Worm (Caenorhabditis elegans) whole organism, late embryonic: ENCODE results near the gene nhr-237.

Source experiments
- C08G9.2 ChIP-seq: sonication (generic microtip); optimal IDR thresholded peaks from 2 replicates; lab custom pipeline; 2016; ENCODE audit warnings: mild to moderate bottlenecking, missing genetic modification characterization, moderate library complexity, missing compliant biosample characterization
- C38D4.7 ChIP-seq: fragments of 200-800 bp; sonication (Bioruptor generic); optimal IDR thresholded peaks from 2 replicates; lab custom pipeline; 2018; ENCODE audit warnings: mild to moderate bottlenecking, missing genetic modification characterization, moderate library complexity, missing compliant biosample characterization
- K02D7.2 ChIP-seq: sonication (generic microtip); optimal IDR thresholded peaks from 2 replicates; lab custom pipeline; 2017; ENCODE audit warnings: mild to moderate bottlenecking, missing genetic modification characterization, missing compliant biosample characterization
- T23F11.4 ChIP-seq: fragments of 200-800 bp; sonication (Bioruptor generic); optimal IDR thresholded peaks from 2 replicates; lab custom pipeline; 2018; ENCODE audit warnings: mild to moderate bottlenecking, missing genetic modification characterization, missing compliant biosample characterization
- Y22D7AL.16 ChIP-seq: sonication (generic microtip); optimal IDR thresholded peaks from 2 replicates; lab custom pipeline; 2016; ENCODE audit warnings: missing genetic modification characterization, missing compliant biosample characterization
- ceh-14 ChIP-seq: sonication (generic microtip); optimal IDR thresholded peaks from 2 replicates; lab custom pipeline; 2016; ENCODE audit warnings: missing genotype, missing genetic modification characterization, missing compliant biosample characterization
- ceh-18 ChIP-seq: sonication (generic microtip); optimal IDR thresholded peaks from 2 replicates; lab custom pipeline; 2016; ENCODE audit warnings: missing genetic modification characterization, missing compliant biosample characterization
- ceh-19 ChIP-seq: fragments of 200-800 bp; sonication (Bioruptor generic); optimal IDR thresholded peaks from 2 replicates; lab custom pipeline; 2018; ENCODE audit warnings: mild to moderate bottlenecking, missing genetic modification characterization, missing compliant biosample characterization
- ceh-2 ChIP-seq: sonication (generic microtip); optimal IDR thresholded peaks from 2 replicates; lab custom pipeline; 2016; ENCODE audit warnings: missing genotype, missing genetic modification characterization, missing compliant biosample characterization
- ceh-24 ChIP-seq: sonication (generic microtip); optimal IDR thresholded peaks from 2 replicates; lab custom pipeline; 2016; ENCODE audit warnings: mild to moderate bottlenecking, missing genetic modification characterization, missing compliant biosample characterization
- ceh-31 ChIP-seq: sonication (generic microtip); optimal IDR thresholded peaks from 2 replicates; lab custom pipeline; 2016; ENCODE audit warnings: missing genetic modification characterization, missing compliant biosample characterization
- ceh-45 ChIP-seq: fragments of 200-800 bp; sonication (Bioruptor generic); IDR thresholded peaks from 2 replicates; pipeline ENCODE4 v1.3.6; 2022; ENCODE audit warnings: missing genetic modification reagents, missing genetic modification characterization, missing compliant biosample characterization
- ceh-48 ChIP-seq: sonication (generic microtip); optimal IDR thresholded peaks from 2 replicates; lab custom pipeline; 2016; ENCODE audit warnings: missing genetic modification characterization, inconsistent platforms, missing compliant biosample characterization
- ceh-6 ChIP-seq: fragments of 200-800 bp; sonication (Bioruptor generic); optimal IDR thresholded peaks from 2 replicates; lab custom pipeline; 2018; ENCODE audit warnings: mild to moderate bottlenecking, missing genetic modification characterization, missing compliant biosample characterization
- che-1 ChIP-seq: sonication (generic microtip); optimal IDR thresholded peaks from 2 replicates; lab custom pipeline; 2016; ENCODE audit warnings: mild to moderate bottlenecking, missing genetic modification characterization, missing compliant biosample characterization
- dmd-4 ChIP-seq: sonication (generic microtip); optimal IDR thresholded peaks from 2 replicates; lab custom pipeline; 2016; ENCODE audit warnings: borderline replicate concordance, missing genetic modification characterization, missing compliant biosample characterization
- elt-4 ChIP-seq: sonication (generic microtip); optimal IDR thresholded peaks from 2 replicates; lab custom pipeline; 2016; ENCODE audit warnings: missing genetic modification characterization, missing compliant biosample characterization
- ets-4 ChIP-seq: sonication (generic microtip); optimal IDR thresholded peaks from 2 replicates; lab custom pipeline; 2016; ENCODE audit warnings: missing genetic modification characterization, missing compliant biosample characterization
- eyg-1 ChIP-seq: sonication (generic microtip); optimal IDR thresholded peaks from 2 replicates; lab custom pipeline; 2016; ENCODE audit warnings: missing genotype, missing genetic modification characterization, missing compliant biosample characterization
- fax-1 ChIP-seq: sonication (generic microtip); optimal IDR thresholded peaks from 2 replicates; lab custom pipeline; 2016; ENCODE audit warnings: missing genotype, missing genetic modification characterization, missing compliant biosample characterization
- fkh-6 ChIP-seq: sonication (generic microtip); optimal IDR thresholded peaks from 2 replicates; lab custom pipeline; 2016; ENCODE audit warnings: missing genetic modification characterization, missing compliant biosample characterization
- gmeb-2 ChIP-seq: sonication (generic microtip); optimal IDR thresholded peaks from 2 replicates; lab custom pipeline; 2016; ENCODE audit warnings: missing genetic modification characterization, inconsistent platforms, missing compliant biosample characterization
- hlh-13 ChIP-seq: fragments of 200-800 bp; sonication (Bioruptor generic); optimal IDR thresholded peaks from 2 replicates; lab custom pipeline; 2018; ENCODE audit warnings: mild to moderate bottlenecking, missing genetic modification characterization, missing compliant biosample characterization
- hlh-15 ChIP-seq: sonication (generic microtip); optimal IDR thresholded peaks from 2 replicates; lab custom pipeline; 2016; ENCODE audit warnings: missing genetic modification characterization, missing compliant biosample characterization
- hlh-30 ChIP-seq: sonication (generic microtip); optimal IDR thresholded peaks from 2 replicates; lab custom pipeline; 2017; ENCODE audit warnings: antibody characterized with exemption, missing genetic modification characterization, missing compliant biosample characterization; ENCODE audit not compliant: insufficient read depth
- hlh-6 ChIP-seq: sonication (generic microtip); optimal IDR thresholded peaks from 2 replicates; lab custom pipeline; 2016; ENCODE audit warnings: missing genotype, missing genetic modification characterization, missing compliant biosample characterization
- lim-6 ChIP-seq: sonication (generic microtip); optimal IDR thresholded peaks from 2 replicates; lab custom pipeline; 2016; ENCODE audit warnings: missing genetic modification characterization, missing compliant biosample characterization
- madf-2 ChIP-seq: sonication (generic microtip); optimal IDR thresholded peaks from 2 replicates; lab custom pipeline; 2017; ENCODE audit warnings: missing genetic modification characterization, missing compliant biosample characterization
- nhr-11 ChIP-seq: fragments of 150-350 bp; optimal IDR thresholded peaks from 2 replicates; lab custom pipeline; 2014; ENCODE audit warnings: missing biosample characterization, missing genetic modification characterization
- npax-4 ChIP-seq: sonication (generic microtip); optimal IDR thresholded peaks from 2 replicates; lab custom pipeline; 2016; ENCODE audit warnings: missing genetic modification characterization, missing compliant biosample characterization
- pha-2 ChIP-seq: sonication (generic microtip); optimal IDR thresholded peaks from 2 replicates; lab custom pipeline; 2017; ENCODE audit warnings: mild to moderate bottlenecking, missing genetic modification characterization, missing compliant biosample characterization
- pha-4 ChIP-seq: fragments of 150-350 bp; optimal IDR thresholded peaks from 2 replicates; lab custom pipeline; 2018; ENCODE audit warnings: missing biosample characterization, missing genetic modification reagents, missing genetic modification characterization
- pqm-1 ChIP-seq: sonication (generic microtip); optimal IDR thresholded peaks from 2 replicates; lab custom pipeline; 2016; ENCODE audit warnings: missing genetic modification characterization, missing compliant biosample characterization
- pros-1 ChIP-seq: fragments of 150-350 bp; optimal IDR thresholded peaks from 2 replicates; lab custom pipeline; 2014; ENCODE audit warnings: missing biosample characterization, missing genetic modification reagents, missing genetic modification characterization
- sdc-2 ChIP-seq: sonication (generic microtip); optimal IDR thresholded peaks from 2 replicates; lab custom pipeline; 2016; ENCODE audit warnings: missing genotype, missing genetic modification characterization, missing compliant biosample characterization
- tbx-7 ChIP-seq: sonication (generic microtip); optimal IDR thresholded peaks from 2 replicates; lab custom pipeline; 2016; ENCODE audit warnings: missing genotype, missing genetic modification characterization, missing compliant biosample characterization
- ttx-3 ChIP-seq: sonication (generic microtip); optimal IDR thresholded peaks from 2 replicates; lab custom pipeline; 2016; ENCODE audit warnings: missing genetic modification reagents, missing genetic modification characterization, missing compliant biosample characterization
- unc-55 ChIP-seq: sonication (generic microtip); optimal IDR thresholded peaks from 2 replicates; lab custom pipeline; 2017; ENCODE audit warnings: missing biosample characterization, missing genetic modification reagents, missing genetic modification characterization
- unc-86 ChIP-seq: sonication (generic microtip); optimal IDR thresholded peaks from 2 replicates; lab custom pipeline; 2016; ENCODE audit warnings: missing genetic modification characterization, missing compliant biosample characterization
- ztf-16 ChIP-seq: sonication (generic microtip); optimal IDR thresholded peaks from 2 replicates; lab custom pipeline; 2017; ENCODE audit warnings: missing genetic modification characterization, missing compliant biosample characterization

Gene nhr-237

DNA sequence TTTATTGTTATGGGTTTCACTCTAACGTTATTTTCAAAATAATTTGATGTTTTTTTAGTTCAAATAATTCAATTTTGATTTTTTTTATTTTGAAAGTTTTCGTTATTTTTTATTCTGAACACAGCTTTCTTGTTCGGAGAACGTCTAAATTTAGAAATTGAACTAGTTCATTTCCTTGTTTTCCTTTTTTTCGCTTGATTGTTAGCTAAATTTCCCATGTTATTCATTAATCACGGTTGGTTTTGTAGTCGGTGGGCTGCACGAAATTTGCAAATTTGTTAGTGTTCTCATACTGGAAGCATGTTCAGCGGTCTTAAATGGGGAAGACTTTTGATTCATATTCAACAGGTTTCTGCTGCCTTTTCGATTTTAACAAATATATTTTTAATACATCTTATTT, 9.2 kb upstream of the nhr-237 start, which contains the start of gene str-222:
Gene str-222 (plus strand): TSS at position 301 of the 400 bp plus-strand sequence.
- no peak for TF ChIP-seq hlh-30
- TF ChIP-seq unc-55: no peak
- TF ChIP-seq C08G9.2: no peak
- no peak for TF ChIP-seq C38D4.7 (GFP tag; lab: Kevin White, UChicago)
- no peak for TF ChIP-seq pha-4
- TF ChIP-seq dmd-4: no peak
- no peak for TF ChIP-seq ets-4 (tag; lab: Kevin White, UChicago)
- no peak for TF ChIP-seq pros-1
- no peak for TF ChIP-seq hlh-6 (tag; lab: Kevin White, UChicago)
- no peak for TF ChIP-seq unc-86
- no peak for TF ChIP-seq ceh-6
- TF ChIP-seq T23F11.4: no peak
- no peak for TF ChIP-seq ceh-18 (tag; lab: Kevin White, UChicago)
- no peak for TF ChIP-seq tbx-7
- no peak for TF ChIP-seq pha-2 (tag; lab: Kevin White, UChicago)
- no peak for TF ChIP-seq fax-1 (tag; lab: Kevin White, UChicago)
- no peak for TF ChIP-seq ceh-19
- no peak for TF ChIP-seq nhr-11 (tag; lab: Kevin White, UChicago)
- TF ChIP-seq K02D7.2 (tag; lab: Kevin White, UChicago): no peak
- TF ChIP-seq, all 69 proteins: peak for 0

- TF ChIP-seq ceh-45 (GFP tag; lab: Robert Waterston, UW) (no peak), hlh-13 (GFP tag; lab: Kevin White, UChicago) (no peak), T23F11.4 (no peak), dmd-4 (no peak), gmeb-2 (no peak), elt-4 (no peak), ceh-48 (tag; lab: Kevin White, UChicago) (no peak), fkh-6 (tag; lab: Kevin White, UChicago) (no peak), madf-2 (tag; lab: Kevin White, UChicago) (no peak), hlh-15 (no peak), ttx-3 (no peak), Y22D7AL.16 (tag; lab: Kevin White, UChicago) (no peak), lim-6 (tag; lab: Kevin White, UChicago) (no peak), pha-4 (no peak), hlh-6 (tag; lab: Kevin White, UChicago) (no peak), ceh-2 (tag; lab: Kevin White, UChicago) (no peak), ztf-16 (tag; lab: Kevin White, UChicago) (no peak)
- TF ChIP-seq, all 69 proteins: peak for 0
Observed at ce11 chrV:1631717-1632116, 5.1 kb upstream of the nhr-237 start, which contains the start of gene irld-17. irld-17 (plus strand) TSS chrV:1632017.

- TF ChIP-seq K02D7.2 (tag; lab: Kevin White, UChicago) (no peak), unc-55 (no peak), ceh-31 (tag; lab: Kevin White, UChicago) (no peak), pqm-1 (tag; lab: Kevin White, UChicago) (no peak), hlh-13 (GFP tag; lab: Kevin White, UChicago) (no peak), sdc-2 (tag; lab: Kevin White, UChicago) (no peak)
Observed at ce11 chrV:1631148-1631547, 4.5 kb upstream of the nhr-237 start, which contains the start of gene Y46H3D.8. Y46H3D.8 (minus strand) TSS chrV:1631248.

ce11 chrV:1629329-1629728, 2.7 kb upstream of the nhr-237 start, which contains the start of gene nhr-238:
nhr-238 (minus strand) TSS chrV:1629432.
- TF ChIP-seq ceh-14 (tag; lab: Kevin White, UChicago) (no peak), ceh-2 (tag; lab: Kevin White, UChicago) (no peak), npax-4 (tag; lab: Kevin White, UChicago) (no peak), che-1 (no peak), pha-2 (tag; lab: Kevin White, UChicago) (no peak), ceh-6 (no peak), pros-1 (no peak), hlh-6 (tag; lab: Kevin White, UChicago) (no peak), K02D7.2 (tag; lab: Kevin White, UChicago) (no peak), eyg-1 (tag; lab: Kevin White, UChicago) (no peak), ceh-24 (tag; lab: Kevin White, UChicago) (no peak)
